Fruit fly (Drosophila melanogaster) whole organism, adult: ENCODE measurements around the gene Chchd2.

Experiments
- CG33017 ChIP-seq: fragments of 200-800 bp; sonication (Bioruptor generic); optimal IDR thresholded peaks from 2 replicates; lab custom pipeline; 2018; ENCODE audit warnings: missing biosample characterization, mild to moderate bottlenecking, missing genetic modification characterization, moderate library complexity
- ovo ChIP-seq: fragments of 200-800 bp; sonication (Bioruptor generic); optimal IDR thresholded peaks from 2 replicates; lab custom pipeline; 2016; ENCODE audit warnings: missing biosample characterization, missing genetic modification characterization
- pad ChIP-seq: fragments of 200-800 bp; sonication (Bioruptor generic); optimal IDR thresholded peaks from 3 replicates; lab custom pipeline; 2017; ENCODE audit warnings: missing biosample characterization, missing genetic modification characterization, mild to moderate bottlenecking, moderate library complexity, missing genetic modification reagents

DNA sequence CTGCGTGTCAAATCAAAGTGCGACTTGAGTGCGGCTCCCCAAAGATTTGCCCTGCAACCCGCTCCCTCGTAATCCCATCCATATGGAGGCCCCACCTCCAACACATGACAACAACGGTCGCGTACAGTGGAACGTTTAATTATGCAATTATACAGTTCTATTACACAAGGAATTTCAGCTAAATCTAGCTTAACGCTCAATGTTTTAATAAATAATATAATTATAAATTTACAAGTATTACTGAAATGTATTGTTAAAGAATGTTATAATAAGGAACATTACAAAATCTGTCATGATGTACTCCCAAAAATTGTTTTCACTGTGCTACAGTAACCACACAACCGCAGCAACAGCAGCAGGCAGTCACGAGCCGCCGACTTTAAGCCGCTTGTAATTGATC lies 25.3 kb downstream of the Chchd2 start:
- TF ChIP-seq pad (no peak), ovo (no peak), CG33017 (tag; lab: Kevin White, UChicago) (no peak)
